Worm (Caenorhabditis elegans) whole organism, young adult: ENCODE measurements around the gene cpr-9.

ENCODE experiments used
- nfya-1 ChIP-seq: sonication (generic microtip); optimal IDR thresholded peaks from 2 replicates; lab custom pipeline; 2017; ENCODE audit warnings: antibody characterized with exemption, missing compliant biosample characterization, missing genetic modification characterization, borderline replicate concordance; ENCODE audit not compliant: insufficient read depth
- pha-4 ChIP-seq: fragments of 150-350 bp; sonication (generic microtip); optimal IDR thresholded peaks from 2 replicates; lab custom pipeline; 2014; ENCODE audit warnings: missing biosample characterization, missing genetic modification reagents, missing genetic modification characterization

- TF ChIP-seq nfya-1 (tag; lab: Kevin White, UChicago) (no peak), pha-4 (tag; lab: Kevin White, UChicago) (no peak)
These were observed 42.3 kb downstream of the cpr-9 start, which contains the start of gene F10C2.5 for ce11 chrV:12045132-12045531.
